ENCODE assay signal across 1 fruit fly cellular context in genomic region chr2L:3888754-3889603, dm6.
A peak's percentile ranks its signal among the peaks of the same experiment; 100 is the strongest.
TF ChIP-seq lines count a peak whose summit lies in the region.

No protein-coding gene starts in this region.

TF ChIP-seq in whole organism, embryonic, 481 proteins besides CTCF, POLR2A, EP300 and RAD21 (continued from another document):
- peak; percentile 58 for TF ChIP-seq bcd (GFP tag; optimal IDR thresholded peaks at IDR 0.05; lab: Kevin White, UChicago)
- no peak for TF ChIP-seq chif (GFP tag; optimal IDR thresholded peaks at IDR 0.05; lab: Kevin White, UChicago)
- TF ChIP-seq CG8281 (tag; optimal IDR thresholded peaks at IDR 0.05; lab: Kevin White, UChicago): peak; percentile 2
- TF ChIP-seq CG7556 (GFP tag; optimal IDR thresholded peaks at IDR 0.05; lab: Kevin White, UChicago): peak; percentile 56
- no peak for TF ChIP-seq CG6683 (GFP tag; optimal IDR thresholded peaks at IDR 0.05; lab: Kevin White, UChicago)
- TF ChIP-seq dpn (GFP tag; optimal IDR thresholded peaks at IDR 0.05; lab: Kevin White, UChicago): peak in 1 of 2 experiments; percentile 59
- no peak for TF ChIP-seq CG7745 (tag; optimal IDR thresholded peaks at IDR 0.05; lab: Kevin White, UChicago)
- TF ChIP-seq cg (GFP tag; optimal IDR thresholded peaks at IDR 0.05; lab: Kevin White, UChicago): no peak
- peak; percentile 43 for TF ChIP-seq Abd-B (GFP tag; optimal IDR thresholded peaks at IDR 0.05; lab: Kevin White, UChicago)
- no peak for TF ChIP-seq grn (GFP tag; optimal IDR thresholded peaks at IDR 0.05; lab: Kevin White, UChicago)
- no peak for TF ChIP-seq nau (GFP tag; optimal IDR thresholded peaks at IDR 0.05; lab: Kevin White, UChicago)
- TF ChIP-seq CG1602 (GFP tag; optimal IDR thresholded peaks at IDR 0.05; lab: Kevin White, UChicago): peak; percentile 28
- TF ChIP-seq sug (tag; optimal IDR thresholded peaks at IDR 0.05; lab: Kevin White, UChicago): peak; percentile 5
- TF ChIP-seq CG1832 (GFP tag; optimal IDR thresholded peaks at IDR 0.05; lab: Kevin White, UChicago): no peak
- peak; percentile 26 for TF ChIP-seq CG10274 (GFP tag; optimal IDR thresholded peaks at IDR 0.05; lab: Kevin White, UChicago)
- TF ChIP-seq CG8924 (tag; optimal IDR thresholded peaks at IDR 0.05; lab: Kevin White, UChicago): peak; percentile 67
- TF ChIP-seq bsh (GFP tag; optimal IDR thresholded peaks at IDR 0.05; lab: Kevin White, UChicago): peak; percentile 47 to 60
- peak; percentile 22 for TF ChIP-seq CG10543 (GFP tag; optimal IDR thresholded peaks at IDR 0.05; lab: Kevin White, UChicago)
- no peak for TF ChIP-seq CG12071 (GFP tag; optimal IDR thresholded peaks at IDR 0.05; lab: Kevin White, UChicago)
- peak; percentile 4 for TF ChIP-seq Nf-YB (GFP tag; optimal IDR thresholded peaks at IDR 0.05; lab: Kevin White, UChicago)
- 0 out of 3 replicates have a peak, but pooled peaks have one; percentile 57 for TF ChIP-seq ken (GFP tag; IDR thresholded peaks at IDR 0.05; lab: Robert Waterston, UW)
- no peak for TF ChIP-seq p53 (GFP tag; optimal IDR thresholded peaks at IDR 0.05; lab: Kevin White, UChicago)
- TF ChIP-seq Ptx1 (GFP tag; IDR thresholded peaks at IDR 0.05; lab: Robert Waterston, UW): peak; percentile 67
- peak; percentile 44 for TF ChIP-seq Asciz (GFP tag; optimal IDR thresholded peaks at IDR 0.05; lab: Kevin White, UChicago)
- TF ChIP-seq CG6791 (GFP tag; IDR thresholded peaks at IDR 0.05; lab: Robert Waterston, UW; ENCODE audit: partially characterized antibody): no peak
- 0 out of 3 replicates have a peak, but pooled peaks have one; percentile 41 for TF ChIP-seq Dbx (GFP tag; IDR thresholded peaks at IDR 0.05; lab: Robert Waterston, UW)
- TF ChIP-seq CG12219 (GFP tag; optimal IDR thresholded peaks at IDR 0.05; lab: Kevin White, UChicago): peak; percentile 13
- no peak for TF ChIP-seq CG4360 (GFP tag; IDR thresholded peaks at IDR 0.05; lab: Robert Waterston, UW)
- peak; percentile 17 for TF ChIP-seq CG15011 (GFP tag; optimal IDR thresholded peaks at IDR 0.05; lab: Kevin White, UChicago)
- no peak for TF ChIP-seq ase (GFP tag; IDR thresholded peaks at IDR 0.05; lab: Robert Waterston, UW)
- no peak for TF ChIP-seq B-H2 (GFP tag; optimal IDR thresholded peaks at IDR 0.05; lab: Kevin White, UChicago)
- peak; percentile 18 for TF ChIP-seq CG17829 (tag; optimal IDR thresholded peaks at IDR 0.05; lab: Kevin White, UChicago)
- no peak for TF ChIP-seq cad (GFP tag; optimal IDR thresholded peaks at IDR 0.05; lab: Kevin White, UChicago)
- TF ChIP-seq CG10366 (GFP tag; IDR thresholded peaks at IDR 0.05; lab: Robert Waterston, UW): peak; percentile 26; the same call in 1 of the 2 replicates
- peak; percentile 9; the same call in 1 of the 3 replicates for TF ChIP-seq so (GFP tag; IDR thresholded peaks at IDR 0.05; lab: Robert Waterston, UW)
- TF ChIP-seq CG1603 (tag; optimal IDR thresholded peaks at IDR 0.05; lab: Kevin White, UChicago): peak; percentile 44
- TF ChIP-seq CG31441 (GFP tag; IDR thresholded peaks at IDR 0.05; lab: Robert Waterston, UW): peak; percentile 60; the same call in 1 of the 2 replicates
- no peak for TF ChIP-seq dan (GFP tag; IDR thresholded peaks at IDR 0.05; lab: Robert Waterston, UW)
- no peak for TF ChIP-seq CG9797 (GFP tag; optimal IDR thresholded peaks at IDR 0.05; lab: Kevin White, UChicago)
- peak; percentile 21 for TF ChIP-seq CG8290 (GFP tag; optimal IDR thresholded peaks at IDR 0.05; lab: Kevin White, UChicago)
- peak in 1 of 2 experiments; percentile 26 for TF ChIP-seq CG8290 (tag; optimal IDR thresholded peaks at IDR 0.05; lab: Kevin White, UChicago)
- TF ChIP-seq CG10565 (GFP tag; optimal IDR thresholded peaks at IDR 0.05; lab: Kevin White, UChicago): no peak
- no peak for TF ChIP-seq Oaz (GFP tag; IDR thresholded peaks at IDR 0.05; lab: Robert Waterston, UW)
- TF ChIP-seq D (optimal IDR thresholded peaks at IDR 0.05; lab: Kevin White, UChicago): no peak
- TF ChIP-seq D (GFP tag; optimal IDR thresholded peaks at IDR 0.05; lab: Kevin White, UChicago): peak; percentile 54
- no peak for TF ChIP-seq CG2199 (GFP tag; IDR thresholded peaks at IDR 0.05; lab: Robert Waterston, UW)
- no peak for TF ChIP-seq h (optimal IDR thresholded peaks at IDR 0.05; lab: Kevin White, UChicago)
- TF ChIP-seq hkb (optimal IDR thresholded peaks at IDR 0.05; lab: Kevin White, UChicago): no peak
- peak; percentile 41; the same call in 1 of the 2 replicates for TF ChIP-seq hkb (GFP tag; IDR thresholded peaks at IDR 0.05; lab: Robert Waterston, UW)
- 0 out of 2 replicates have a peak, but pooled peaks have one; percentile 28 for TF ChIP-seq rib (GFP tag; IDR thresholded peaks at IDR 0.05; lab: Robert Waterston, UW)
- TF ChIP-seq jing (GFP tag; optimal IDR thresholded peaks at IDR 0.05; lab: Kevin White, UChicago): peak; percentile 31
- TF ChIP-seq CG10267 (tag; optimal IDR thresholded peaks at IDR 0.05; lab: Kevin White, UChicago): peak; percentile 28
- TF ChIP-seq HmgZ (tag; optimal IDR thresholded peaks at IDR 0.05; lab: Kevin White, UChicago): no peak
- TF ChIP-seq CG11695 (GFP tag; IDR thresholded peaks at IDR 0.05; lab: Robert Waterston, UW): no peak
- no peak for TF ChIP-seq CG11696 (GFP tag; IDR thresholded peaks at IDR 0.05; lab: Robert Waterston, UW)
- no peak for TF ChIP-seq CG34376 (GFP tag; optimal IDR thresholded peaks at IDR 0.05; lab: Kevin White, UChicago)
- no peak for TF ChIP-seq CG4730 (GFP tag; IDR thresholded peaks at IDR 0.05; lab: Robert Waterston, UW)
- peak; percentile 67 for TF ChIP-seq Usf (GFP tag; optimal IDR thresholded peaks at IDR 0.05; lab: Kevin White, UChicago)
- peak; percentile 81 for TF ChIP-seq CG17361 (GFP tag; IDR thresholded peaks at IDR 0.05; lab: Robert Waterston, UW)
- TF ChIP-seq CG18262 (tag; optimal IDR thresholded peaks at IDR 0.05; lab: Kevin White, UChicago): peak; percentile 79
- TF ChIP-seq luna (GFP tag; optimal IDR thresholded peaks at IDR 0.05; lab: Kevin White, UChicago): no peak
- TF ChIP-seq Doc2 (GFP tag; IDR thresholded peaks at IDR 0.05; lab: Robert Waterston, UW): no peak
- TF ChIP-seq Deaf1 (tag; optimal IDR thresholded peaks at IDR 0.05; lab: Kevin White, UChicago): peak; percentile 34
- TF ChIP-seq CG9437 (GFP tag; optimal IDR thresholded peaks at IDR 0.05; lab: Kevin White, UChicago): peak; percentile 73
- TF ChIP-seq YL-1 (GFP tag; optimal IDR thresholded peaks at IDR 0.05; lab: Kevin White, UChicago): no peak
- TF ChIP-seq Ets65A (GFP tag; lab: Kevin White, UChicago): peak; percentile 72
- TF ChIP-seq CG30403 (GFP tag; optimal IDR thresholded peaks at IDR 0.05; lab: Kevin White, UChicago): peak; percentile 71
- TF ChIP-seq slp2 (GFP tag; optimal IDR thresholded peaks at IDR 0.05; lab: Kevin White, UChicago): no peak
- TF ChIP-seq CG17385 (GFP tag; optimal IDR thresholded peaks at IDR 0.05; lab: Kevin White, UChicago): peak; percentile 58
- no peak for TF ChIP-seq corto (GFP tag; optimal IDR thresholded peaks at IDR 0.05; lab: Kevin White, UChicago)
- no peak; the same call in 1 of the 2 replicates for TF ChIP-seq E2f1 (GFP tag; IDR thresholded peaks at IDR 0.05; lab: Robert Waterston, UW)
- TF ChIP-seq ATbp (GFP tag; optimal IDR thresholded peaks at IDR 0.05; lab: Kevin White, UChicago): peak; percentile 59
- TF ChIP-seq CG4707 (GFP tag; optimal IDR thresholded peaks at IDR 0.05; lab: Kevin White, UChicago): peak; percentile 95
- peak in 1 of 2 experiments; percentile 74 for TF ChIP-seq Hr51 (GFP tag; optimal IDR thresholded peaks at IDR 0.05; lab: Kevin White, UChicago)
- TF ChIP-seq z (GFP tag; IDR thresholded peaks at IDR 0.05; lab: Robert Waterston, UW): no peak
- no peak for TF ChIP-seq CG10959 (GFP tag; IDR thresholded peaks at IDR 0.05; lab: Robert Waterston, UW)
- no peak for TF ChIP-seq inv (GFP tag; IDR thresholded peaks at IDR 0.05; lab: Robert Waterston, UW; ENCODE audit: partially characterized antibody)
- no peak for TF ChIP-seq schlank (tag; optimal IDR thresholded peaks at IDR 0.05; lab: Kevin White, UChicago)
- TF ChIP-seq zen2 (GFP tag; IDR thresholded peaks at IDR 0.05; lab: Robert Waterston, UW; ENCODE audit: partially characterized antibody): no peak
- TF ChIP-seq CrebB (tag; optimal IDR thresholded peaks at IDR 0.05; lab: Kevin White, UChicago): peak; percentile 25
- no peak for TF ChIP-seq Opbp (GFP tag; IDR thresholded peaks at IDR 0.05; lab: Robert Waterston, UW; ENCODE audit: partially characterized antibody)
- no peak for TF ChIP-seq CG12236 (GFP tag; optimal IDR thresholded peaks at IDR 0.05; lab: Kevin White, UChicago)
- peak; percentile 60 for TF ChIP-seq esg (GFP tag; conservative IDR thresholded peaks at IDR 0.05; lab: Robert Waterston, UW)
- TF ChIP-seq lmd (GFP tag; IDR thresholded peaks at IDR 0.05; lab: Robert Waterston, UW): peak; percentile 66
- no peak for TF ChIP-seq CkIIα-i1 (GFP tag; IDR thresholded peaks at IDR 0.05; lab: Robert Waterston, UW)
- no peak for TF ChIP-seq yki (optimal IDR thresholded peaks at IDR 0.05; lab: Kevin White, UChicago)
- 0 out of 2 replicates have a peak, but pooled peaks have one; percentile 12 for TF ChIP-seq onecut (GFP tag; IDR thresholded peaks at IDR 0.05; lab: Robert Waterston, UW)
- peak; percentile 6 for TF ChIP-seq CG4820 (GFP tag; optimal IDR thresholded peaks at IDR 0.05; lab: Kevin White, UChicago)
- peak; percentile 63 for TF ChIP-seq vvl (GFP tag; IDR thresholded peaks at IDR 0.05; lab: Robert Waterston, UW)
- TF ChIP-seq Xrp1 (GFP tag; IDR thresholded peaks at IDR 0.05; lab: Robert Waterston, UW): peak; percentile 65
- no peak for TF ChIP-seq CG14860 (GFP tag; IDR thresholded peaks at IDR 0.05; lab: Robert Waterston, UW; ENCODE audit: partially characterized antibody)
- no peak for TF ChIP-seq pita (GFP tag; optimal IDR thresholded peaks at IDR 0.05; lab: Kevin White, UChicago)
